Worm (Caenorhabditis elegans) whole organism, young adult: ENCODE measurements around the gene fbxb-31.

ENCODE experiments used
- C17E4.6 ChIP-seq: fragments of 200-800 bp; sonication (Bioruptor generic); IDR thresholded peaks from 2 replicates; pipeline ENCODE4 v1.3.6; 2022; ENCODE audit warnings: missing genetic modification reagents, missing genetic modification characterization, missing compliant biosample characterization
- F23B12.7 ChIP-seq: sonication (generic microtip); optimal IDR thresholded peaks from 2 replicates; lab custom pipeline; 2017; ENCODE audit warnings: missing genetic modification characterization, mild to moderate bottlenecking, missing compliant biosample characterization, antibody characterized with exemption, moderate library complexity; ENCODE audit not compliant: insufficient read depth
- F33H1.4 ChIP-seq: fragments of 200-800 bp; sonication (Bioruptor generic); IDR thresholded peaks from 2 replicates; pipeline ENCODE4 v1.3.6; 2022; ENCODE audit warnings: missing genetic modification reagents, missing genetic modification characterization, missing compliant biosample characterization
- F37B4.10 ChIP-seq: fragments of 200-800 bp; sonication (Bioruptor generic); IDR thresholded peaks from 2 replicates; pipeline ENCODE4 v1.3.6; 2022; ENCODE audit warnings: missing genetic modification characterization, missing compliant biosample characterization
- F39B2.1 ChIP-seq: fragments of 200-800 bp; sonication (Bioruptor generic); IDR thresholded peaks from 2 replicates; pipeline ENCODE4 v1.3.6; 2022; ENCODE audit warnings: missing genetic modification reagents, missing genetic modification characterization, missing compliant biosample characterization
- K11D2.4 ChIP-seq: fragments of 200-800 bp; sonication (Bioruptor generic); IDR thresholded peaks from 2 replicates; pipeline ENCODE4 v1.3.6; 2022; ENCODE audit warnings: missing genetic modification reagents, missing genetic modification characterization, missing compliant biosample characterization
- K12H6.12 ChIP-seq: fragments of 200-800 bp; sonication (Bioruptor generic); optimal IDR thresholded peaks from 2 replicates; lab custom pipeline; 2018; ENCODE audit warnings: mild to moderate bottlenecking, missing genetic modification characterization, missing compliant biosample characterization
- Y53G8AR.9 ChIP-seq: fragments of 200-800 bp; sonication (Bioruptor generic); conservative IDR thresholded peaks from 2 replicates; pipeline ENCODE4 v1.3.6; 2022; ENCODE audit warnings: missing genetic modification reagents, missing genetic modification characterization, missing compliant biosample characterization
- ZK185.1 ChIP-seq: sonication (generic microtip); optimal IDR thresholded peaks from 2 replicates; lab custom pipeline; 2016; ENCODE audit warnings: mild to moderate bottlenecking, missing genetic modification characterization, missing compliant biosample characterization; ENCODE audit not compliant: poor library complexity, severe bottlenecking
- atf-7 ChIP-seq: sonication (generic microtip); optimal IDR thresholded peaks from 2 replicates; lab custom pipeline; 2017; ENCODE audit warnings: mild to moderate bottlenecking, missing genetic modification characterization, missing compliant biosample characterization
- attf-3 ChIP-seq: fragments of 200-800 bp; sonication (Bioruptor generic); conservative IDR thresholded peaks from 2 replicates; pipeline ENCODE4 v1.3.6; 2022; ENCODE audit warnings: missing genetic modification reagents, missing genetic modification characterization, missing compliant biosample characterization
- cebp-1 ChIP-seq, 2 experiments: fragments of 200-800 bp in 1 of 2; sonication (Bioruptor generic) in 1 of 2; sonication (generic microtip) in 1 of 2; IDR thresholded peaks in 1 of 2; optimal IDR thresholded peaks in 1 of 2; 2 replicates each; pipeline versions ENCODE4 v1.3.6 to Lab custom; 2017 to 2022; ENCODE audit warnings: missing compliant biosample characterization in 2 of 2, missing genetic modification characterization in 2 of 2, mild to moderate bottlenecking in 1 of 2, missing genetic modification reagents in 1 of 2, moderate library complexity in 1 of 2
- ceh-58 ChIP-seq: fragments of 200-800 bp; sonication (Bioruptor generic); IDR thresholded peaks from 2 replicates; pipeline ENCODE4 v1.3.6; 2022; ENCODE audit warnings: missing genetic modification characterization, missing compliant biosample characterization
- ceh-91 ChIP-seq: fragments of 200-800 bp; sonication (Bioruptor generic); IDR thresholded peaks from 2 replicates; pipeline ENCODE4 v1.3.6; 2022; ENCODE audit warnings: missing genetic modification reagents, missing genetic modification characterization, missing compliant biosample characterization
- efl-1 ChIP-seq: fragments of 150-350 bp; optimal IDR thresholded peaks from 2 replicates; lab custom pipeline; 2014; ENCODE audit warnings: missing biosample characterization, missing genetic modification reagents, missing genetic modification characterization
- egrh-3 ChIP-seq: fragments of 200-800 bp; sonication (Bioruptor generic); IDR thresholded peaks from 2 replicates; pipeline ENCODE4 v1.3.6; 2022; ENCODE audit warnings: missing genetic modification reagents, missing genetic modification characterization, missing compliant biosample characterization
- gei-17 ChIP-seq: fragments of 200-800 bp; sonication (Bioruptor generic); optimal IDR thresholded peaks from 2 replicates; lab custom pipeline; 2018; ENCODE audit warnings: mild to moderate bottlenecking, missing genetic modification characterization, missing compliant biosample characterization
- hmg-1.2 ChIP-seq: fragments of 200-800 bp; sonication (Bioruptor generic); IDR thresholded peaks from 2 replicates; pipeline ENCODE4 v1.3.6; 2022; ENCODE audit warnings: missing genetic modification reagents, missing genetic modification characterization, missing compliant biosample characterization
- lin-26 ChIP-seq: fragments of 200-800 bp; sonication (Bioruptor generic); IDR thresholded peaks from 2 replicates; pipeline ENCODE4 v1.3.6; 2022; ENCODE audit warnings: missing genetic modification reagents, missing genetic modification characterization, missing compliant biosample characterization
- lir-1 ChIP-seq: fragments of 200-800 bp; sonication (Bioruptor generic); conservative IDR thresholded peaks from 2 replicates; pipeline ENCODE4 v1.3.6; 2022; ENCODE audit warnings: missing genetic modification reagents, missing genetic modification characterization, missing compliant biosample characterization
- lsy-27 ChIP-seq: sonication (generic microtip); optimal IDR thresholded peaks from 2 replicates; lab custom pipeline; 2017; ENCODE audit warnings: missing genetic modification characterization, mild to moderate bottlenecking, missing compliant biosample characterization, antibody characterized with exemption, missing genotype, borderline replicate concordance; ENCODE audit not compliant: insufficient read depth
- madf-8 ChIP-seq: fragments of 200-800 bp; sonication (Bioruptor generic); conservative IDR thresholded peaks from 2 replicates; pipeline ENCODE4 v1.3.6; 2022; ENCODE audit warnings: missing genetic modification reagents, missing genetic modification characterization, missing compliant biosample characterization
- mxl-1 ChIP-seq: sonication (generic microtip); optimal IDR thresholded peaks from 2 replicates; lab custom pipeline; 2016; ENCODE audit warnings: missing genetic modification characterization, missing compliant biosample characterization
- nfyb-1 ChIP-seq: fragments of 200-800 bp; sonication (Bioruptor generic); IDR thresholded peaks from 2 replicates; pipeline ENCODE4 v1.3.6; 2022; ENCODE audit warnings: missing genetic modification reagents, missing genetic modification characterization, missing compliant biosample characterization
- nhr-120 ChIP-seq: fragments of 200-800 bp; sonication (Bioruptor generic); IDR thresholded peaks from 2 replicates; pipeline ENCODE4 v1.3.6; 2022; ENCODE audit warnings: missing genetic modification characterization, missing compliant biosample characterization
- nhr-80 ChIP-seq: sonication (generic microtip); optimal IDR thresholded peaks from 2 replicates; lab custom pipeline; 2016; ENCODE audit warnings: missing genetic modification characterization, missing compliant biosample characterization
- rcor-1 ChIP-seq: fragments of 200-800 bp; sonication (Bioruptor generic); IDR thresholded peaks from 2 replicates; pipeline ENCODE4 v1.3.6; 2022; ENCODE audit warnings: missing genetic modification reagents, missing genetic modification characterization, missing compliant biosample characterization
- rec-8 ChIP-seq, 2 experiments: sonication (generic microtip); optimal IDR thresholded peaks; 2 replicates each; lab custom pipeline; 2016; ENCODE audit warnings: mild to moderate bottlenecking in 2 of 2, missing genetic modification characterization in 2 of 2, missing genetic modification reagents in 2 of 2, missing genotype in 2 of 2, missing biosample characterization in 1 of 2, missing compliant biosample characterization in 1 of 2, moderate library complexity in 1 of 2
- xnd-1 ChIP-seq: sonication (generic microtip); optimal IDR thresholded peaks from 2 replicates; lab custom pipeline; 2016; ENCODE audit warnings: missing genotype, missing genetic modification reagents, missing genetic modification characterization, missing compliant biosample characterization
- zfh-2 ChIP-seq: fragments of 200-800 bp; sonication (Bioruptor generic); conservative IDR thresholded peaks from 2 replicates; pipeline ENCODE4 v1.3.6; 2022; ENCODE audit warnings: missing genetic modification reagents, missing genetic modification characterization, missing compliant biosample characterization
- zim-3 ChIP-seq: sonication (generic microtip); optimal IDR thresholded peaks from 2 replicates; lab custom pipeline; 2017; ENCODE audit warnings: mild to moderate bottlenecking, missing genetic modification characterization, moderate library complexity, missing compliant biosample characterization
- ztf-18 ChIP-seq: sonication (generic microtip); optimal IDR thresholded peaks from 2 replicates; lab custom pipeline; 2016; ENCODE audit warnings: missing genotype, mild to moderate bottlenecking, missing genetic modification characterization, missing compliant biosample characterization
- ztf-28 ChIP-seq: fragments of 200-800 bp; sonication (Bioruptor generic); IDR thresholded peaks from 2 replicates; pipeline ENCODE4 v1.3.6; 2022; ENCODE audit warnings: missing genetic modification reagents, missing genetic modification characterization, missing compliant biosample characterization
- ztf-6 ChIP-seq: fragments of 200-800 bp; sonication (Bioruptor generic); IDR thresholded peaks from 2 replicates; pipeline ENCODE4 v1.3.6; 2022; ENCODE audit warnings: missing genetic modification reagents, missing genetic modification characterization, missing compliant biosample characterization

The fbxb-31 gene

ce11 chrII:3639238-3639637, at the start of gene fbxb-31:
TSS of gene fbxb-31 (minus strand) at chrII:3639338.
- TF ChIP-seq F23B12.7 (tag; lab: Kevin White, UChicago) = no peak
- TF ChIP-seq efl-1 (GFP tag; lab: Kevin White, UChicago) = no peak
- no peak for TF ChIP-seq F33H1.4 (GFP tag; lab: Robert Waterston, UW)
- no peak for TF ChIP-seq rcor-1 (GFP tag; lab: Robert Waterston, UW)
- TF ChIP-seq nhr-80 = no peak
- TF ChIP-seq ceh-91 (GFP tag; lab: Robert Waterston, UW) = no peak
- no peak for TF ChIP-seq mxl-1
- no peak for TF ChIP-seq gei-17
- no peak for TF ChIP-seq Y53G8AR.9 (GFP tag; lab: Robert Waterston, UW)
- TF ChIP-seq lsy-27 = no peak
- TF ChIP-seq xnd-1 (tag; lab: Kevin White, UChicago) = no peak
- TF ChIP-seq nhr-120 (GFP tag; lab: Robert Waterston, UW) = no peak

- TF ChIP-seq lir-1 (GFP tag; lab: Robert Waterston, UW) = no peak
- no peak for TF ChIP-seq ztf-28
- no peak for TF ChIP-seq madf-8 (GFP tag; lab: Robert Waterston, UW)
- no peak for TF ChIP-seq C17E4.6 (GFP tag; lab: Robert Waterston, UW)
- no peak for TF ChIP-seq attf-3
- TF ChIP-seq nhr-120 (GFP tag; lab: Robert Waterston, UW) = no peak
- TF ChIP-seq egrh-3 (GFP tag; lab: Robert Waterston, UW) = peak; percentile 27; the same call in 1 of the 2 replicates
- peak; percentile 73 for TF ChIP-seq zfh-2
- 0 out of 2 replicates have a peak, but pooled peaks have one; percentile 21 for TF ChIP-seq ceh-58 (GFP tag; lab: Robert Waterston, UW)
- no peak for TF ChIP-seq F23B12.7 (tag; lab: Kevin White, UChicago)
- TF ChIP-seq K12H6.12 = no peak
- TF ChIP-seq F39B2.1 (GFP tag; lab: Robert Waterston, UW) = no peak
- 0 out of 2 replicates have a peak, but pooled peaks have one; percentile 30 for TF ChIP-seq K11D2.4 (GFP tag; lab: Robert Waterston, UW)
- no peak for TF ChIP-seq ZK185.1 (tag; lab: Kevin White, UChicago)
Measured at ce11 chrII:3688333-3688732, 49.2 kb upstream of the fbxb-31 start, which contains the start of gene ifas-1. TSS of gene ifas-1 (minus strand) at chrII:3688719.

ce11 chrII:3684487-3685067, 45.4 kb upstream of the fbxb-31 start:
- 0 out of 2 replicates have a peak, but pooled peaks have one; percentile 55 for TF ChIP-seq nfyb-1 (GFP tag; lab: Robert Waterston, UW)
- TF ChIP-seq rec-8 (tag; optimal IDR thresholded peaks at IDR 0.05; lab: Kevin White, UChicago) = no peak
- peak; percentile 95 for TF ChIP-seq cebp-1 (GFP tag; IDR thresholded peaks at IDR 0.05; lab: Robert Waterston, UW)
- peak; percentile 99 for TF ChIP-seq cebp-1 (tag; optimal IDR thresholded peaks at IDR 0.05; lab: Kevin White, UChicago)
- peak; percentile 64 for TF ChIP-seq atf-7
- no peak for TF ChIP-seq zim-3
- TF ChIP-seq nhr-80 = peak; percentile 4
- TF ChIP-seq hmg-1.2 (GFP tag; lab: Robert Waterston, UW) = no peak
- no peak for TF ChIP-seq F37B4.10 (GFP tag; lab: Robert Waterston, UW)
- TF ChIP-seq ztf-18 (tag; lab: Kevin White, UChicago) = no peak
- no peak for TF ChIP-seq ztf-6
- no peak for TF ChIP-seq lin-26 (GFP tag; lab: Robert Waterston, UW)
- TF ChIP-seq efl-1 (GFP tag; lab: Kevin White, UChicago) = no peak
